Worm (Caenorhabditis elegans) whole organism, mixed stage, embryonic: ENCODE data around the gene sqd-1.

Experiments used
- blmp-1 ChIP-seq: fragments of 150-350 bp; optimal IDR thresholded peaks from 2 replicates; lab custom pipeline; 2014; ENCODE audit warnings: missing biosample characterization, missing genetic modification characterization
- ceh-39 ChIP-seq: fragments of 150-350 bp; optimal IDR thresholded peaks from 2 replicates; lab custom pipeline; 2014; ENCODE audit warnings: missing biosample characterization, missing genetic modification characterization
- ces-1 ChIP-seq: fragments of 150-350 bp; optimal IDR thresholded peaks from 2 replicates; lab custom pipeline; 2014; ENCODE audit warnings: missing biosample characterization, missing genetic modification reagents, missing genetic modification characterization
- drap-1 ChIP-seq: fragments of 200-800 bp; sonication (Bioruptor generic); optimal IDR thresholded peaks from 3 replicates; lab custom pipeline; 2018; ENCODE audit warnings: mild to moderate bottlenecking, missing genetic modification characterization, missing compliant biosample characterization
- elt-3 ChIP-seq: fragments of 150-350 bp; optimal IDR thresholded peaks from 2 replicates; lab custom pipeline; 2014; ENCODE audit warnings: missing biosample characterization, missing genetic modification characterization
- lin-13 ChIP-seq: fragments of 150-350 bp; optimal IDR thresholded peaks from 2 replicates; lab custom pipeline; 2014; ENCODE audit warnings: missing biosample characterization, missing genetic modification characterization
- lsy-2 ChIP-seq: fragments of 150-350 bp; optimal IDR thresholded peaks from 2 replicates; lab custom pipeline; 2014; ENCODE audit warnings: missing biosample characterization, missing genetic modification characterization
- nhr-12 ChIP-seq: fragments of 150-350 bp; optimal IDR thresholded peaks from 2 replicates; lab custom pipeline; 2014; ENCODE audit warnings: missing biosample characterization, missing genetic modification characterization
- nhr-237 ChIP-seq: fragments of 150-350 bp; optimal IDR thresholded peaks from 2 replicates; lab custom pipeline; 2014; ENCODE audit warnings: missing biosample characterization, missing genetic modification characterization
- nhr-28 ChIP-seq: fragments of 150-350 bp; optimal IDR thresholded peaks from 2 replicates; lab custom pipeline; 2014; ENCODE audit warnings: missing biosample characterization, missing genetic modification characterization
- pha-4 ChIP-seq: fragments of 150-350 bp; optimal IDR thresholded peaks from 2 replicates; lab custom pipeline; 2018; ENCODE audit warnings: missing biosample characterization, missing genetic modification reagents, missing genetic modification characterization
- sem-2 ChIP-seq: fragments of 200-800 bp; sonication (Bioruptor generic); optimal IDR thresholded peaks from 2 replicates; lab custom pipeline; 2018; ENCODE audit warnings: mild to moderate bottlenecking, missing genetic modification characterization, missing compliant biosample characterization
- sptf-1 ChIP-seq: sonication (generic microtip); optimal IDR thresholded peaks from 2 replicates; lab custom pipeline; 2017; ENCODE audit warnings: mild to moderate bottlenecking, missing genetic modification characterization, moderate library complexity, missing compliant biosample characterization
- unc-39 ChIP-seq: fragments of 150-350 bp; optimal IDR thresholded peaks from 2 replicates; lab custom pipeline; 2014; ENCODE audit warnings: missing biosample characterization, missing genetic modification characterization

- TF ChIP-seq blmp-1 (tag; lab: Kevin White, UChicago), result no peak
- TF ChIP-seq ces-1 (GFP tag; lab: Kevin White, UChicago), result no peak
- TF ChIP-seq nhr-28 (tag; lab: Kevin White, UChicago), result no peak
- no peak for TF ChIP-seq nhr-12 (tag; lab: Kevin White, UChicago)
- TF ChIP-seq unc-39, result no peak
- no peak for TF ChIP-seq pha-4 (tag; lab: Kevin White, UChicago)
- no peak for TF ChIP-seq elt-3 (tag; lab: Kevin White, UChicago)
- TF ChIP-seq sem-2 (GFP tag; lab: Kevin White, UChicago), result no peak
- no peak for TF ChIP-seq lin-13
- no peak for TF ChIP-seq ceh-39 (tag; lab: Kevin White, UChicago)
- TF ChIP-seq drap-1 (GFP tag; lab: Kevin White, UChicago), result no peak
- no peak for TF ChIP-seq nhr-237 (tag; lab: Kevin White, UChicago)
- no peak for TF ChIP-seq sptf-1 (tag; lab: Kevin White, UChicago)
- no peak for TF ChIP-seq lsy-2 (tag; lab: Kevin White, UChicago)
Observed at ce11 chrIV:6298253-6298652, 25.7 kb upstream of the sqd-1 start, which contains the start of gene srv-27.
